1 fruit fly cellular context compared by ENCODE assay signal in the genomic region with DNA sequence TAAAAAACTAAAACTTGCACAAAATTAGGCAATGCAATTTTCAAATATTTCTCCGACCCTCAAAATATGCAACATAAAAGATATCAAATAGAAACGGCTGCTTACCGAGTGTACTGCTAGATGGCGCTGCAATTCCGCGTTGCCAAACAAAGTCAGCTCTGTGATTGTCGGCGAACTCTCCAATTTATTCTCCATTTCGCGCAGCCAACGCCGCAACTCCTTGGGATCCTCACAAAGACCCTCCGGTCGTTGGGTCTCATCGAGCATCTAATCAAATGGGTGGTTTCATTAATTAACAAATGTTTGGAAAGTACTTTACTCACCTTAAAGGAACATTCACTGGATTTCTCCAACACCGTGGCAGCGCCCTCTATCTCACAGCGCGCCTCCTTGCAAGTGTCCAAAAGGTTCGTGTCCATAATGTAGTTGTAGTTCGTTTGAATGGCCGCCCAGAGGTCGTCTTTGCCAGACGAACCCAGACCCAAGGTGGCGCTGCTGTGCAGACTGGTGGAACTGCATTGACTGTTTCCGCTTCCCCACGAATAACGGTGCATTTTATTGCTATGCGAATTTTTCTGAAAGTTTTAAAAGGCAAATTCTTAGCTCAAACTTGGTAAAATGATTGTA.
TF ChIP-seq lines count a peak whose summit lies in the region.

No protein-coding gene starts in this region.

TF ChIP-seq in whole organism, embryonic, 481 proteins besides CTCF, POLR2A, EP300 and RAD21 (continued from another document):
- TF ChIP-seq MTF-1 (GFP tag; optimal IDR thresholded peaks at IDR 0.05; lab: Kevin White, UChicago; ENCODE audit: borderline replicate concordance) (peak; percentile 88), fd102C (GFP tag; optimal IDR thresholded peaks at IDR 0.05; lab: Kevin White, UChicago) (peak; percentile 39), Ssrp (tag; optimal IDR thresholded peaks at IDR 0.05; lab: Kevin White, UChicago) (peak; percentile 56), Dp (GFP tag; optimal IDR thresholded peaks at IDR 0.05; lab: Kevin White, UChicago) (no peak), ind (GFP tag; optimal IDR thresholded peaks at IDR 0.05; lab: Kevin White, UChicago) (peak; percentile 81), eve (GFP tag; optimal IDR thresholded peaks at IDR 0.05; lab: Kevin White, UChicago) (no peak), Nf-YA (GFP tag; IDR thresholded peaks at IDR 0.05; lab: Robert Waterston, UW) (no peak), CG3847 (GFP tag; IDR thresholded peaks at IDR 0.05; lab: Robert Waterston, UW) (peak; percentile 75), sug (tag; optimal IDR thresholded peaks at IDR 0.05; lab: Kevin White, UChicago) (peak; percentile 66), odd (GFP tag; optimal IDR thresholded peaks at IDR 0.05; lab: Kevin White, UChicago) (peak; percentile 25), pb (GFP tag; optimal IDR thresholded peaks at IDR 0.05; lab: Kevin White, UChicago) (peak; percentile 77), Poxn (GFP tag; IDR thresholded peaks at IDR 0.05; lab: Robert Waterston, UW) (no peak), slp2 (GFP tag; optimal IDR thresholded peaks at IDR 0.05; lab: Kevin White, UChicago) (peak; percentile 82), CG2712 (tag; optimal IDR thresholded peaks at IDR 0.05; lab: Kevin White, UChicago) (peak; percentile 49), crol (GFP tag; IDR thresholded peaks at IDR 0.05; lab: Robert Waterston, UW) (no peak), Atf6 (GFP tag; IDR thresholded peaks at IDR 0.05; lab: Robert Waterston, UW) (no peak), Fer3 (tag; optimal IDR thresholded peaks at IDR 0.05; lab: Kevin White, UChicago) (peak; percentile 29), CG10979 (tag; optimal IDR thresholded peaks at IDR 0.05; lab: Kevin White, UChicago) (peak; percentile 35), peb (GFP tag; IDR thresholded peaks at IDR 0.05; lab: Robert Waterston, UW) (no peak), CG8478 (optimal IDR thresholded peaks at IDR 0.05; lab: Kevin White, UChicago) (peak; percentile 94), Six4 (GFP tag; optimal IDR thresholded peaks at IDR 0.05; lab: Kevin White, UChicago) (peak; percentile 55), grau (tag; optimal IDR thresholded peaks at IDR 0.05; lab: Kevin White, UChicago) (peak; percentile 65), CG6854 (GFP tag; optimal IDR thresholded peaks at IDR 0.05; lab: Kevin White, UChicago) (no peak), CG7357 (GFP tag; IDR thresholded peaks at IDR 0.05; lab: Robert Waterston, UW) (peak; percentile 46; the same call in 1 of the 3 replicates), Atf-2 (GFP tag; optimal IDR thresholded peaks at IDR 0.05; lab: Kevin White, UChicago) (peak; percentile 87), CG9876 (GFP tag; optimal IDR thresholded peaks at IDR 0.05; lab: Kevin White, UChicago) (peak; percentile 92), Lpt (GFP tag; optimal IDR thresholded peaks at IDR 0.05; lab: Kevin White, UChicago) (no peak), Gug (GFP tag; IDR thresholded peaks at IDR 0.05; lab: Robert Waterston, UW) (peak; percentile 90), BtbVII (GFP tag; optimal IDR thresholded peaks at IDR 0.05; lab: Kevin White, UChicago) (no peak), bbx (GFP tag; IDR thresholded peaks at IDR 0.05; lab: Robert Waterston, UW; ENCODE audit: partially characterized antibody) (no peak; the same call in 1 of the 2 replicates), hbn (GFP tag; IDR thresholded peaks at IDR 0.05; lab: Robert Waterston, UW; ENCODE audit: partially characterized antibody) (no peak), wek (GFP tag; optimal IDR thresholded peaks at IDR 0.05; lab: Kevin White, UChicago) (peak; percentile 62), Drgx (GFP tag; IDR thresholded peaks at IDR 0.05; lab: Robert Waterston, UW) (peak; percentile 7; the same call in 1 of the 2 replicates), tap (tag; optimal IDR thresholded peaks at IDR 0.05; lab: Kevin White, UChicago) (no peak), CG12942 (GFP tag; optimal IDR thresholded peaks at IDR 0.05; lab: Kevin White, UChicago) (peak; percentile 77), CG6254 (GFP tag; optimal IDR thresholded peaks at IDR 0.05; lab: Kevin White, UChicago) (no peak), CG18764 (GFP tag; optimal IDR thresholded peaks at IDR 0.05; lab: Kevin White, UChicago) (peak; percentile 76), B-H2 (GFP tag; optimal IDR thresholded peaks at IDR 0.05; lab: Kevin White, UChicago) (peak; percentile 24), CG12104 (GFP tag; optimal IDR thresholded peaks at IDR 0.05; lab: Kevin White, UChicago) (peak; percentile 32), hb (GFP tag; IDR thresholded peaks at IDR 0.05; lab: Robert Waterston, UW; ENCODE audit: partially characterized antibody) (no peak), dm (GFP tag; optimal IDR thresholded peaks at IDR 0.05; lab: Kevin White, UChicago) (peak; percentile 65), CG3995 (GFP tag; optimal IDR thresholded peaks at IDR 0.05; lab: Kevin White, UChicago) (peak; percentile 11), wor (GFP tag; IDR thresholded peaks at IDR 0.05; lab: Robert Waterston, UW) (0 out of 2 replicates have a peak, but pooled peaks have one; percentile 31), CG4360 (GFP tag; IDR thresholded peaks at IDR 0.05; lab: Robert Waterston, UW) (no peak), grn (GFP tag; optimal IDR thresholded peaks at IDR 0.05; lab: Kevin White, UChicago) (peak; percentile 18), CG8944 (GFP tag; optimal IDR thresholded peaks at IDR 0.05; lab: Kevin White, UChicago) (peak; percentile 90), pan (optimal IDR thresholded peaks at IDR 0.05; lab: Kevin White, UChicago) (no peak), pan (GFP tag; optimal IDR thresholded peaks at IDR 0.05 in 1 of 2, IDR thresholded peaks at IDR 0.05 in 1 of 2) (peak in 1 of 2 experiments; percentile 76), CG6689 (GFP tag; IDR thresholded peaks at IDR 0.05; lab: Robert Waterston, UW) (peak; percentile 41; the same call in 1 of the 2 replicates), Rx (GFP tag; IDR thresholded peaks at IDR 0.05; lab: Robert Waterston, UW) (peak; percentile 78), ranshi (GFP tag; IDR thresholded peaks at IDR 0.05; lab: Robert Waterston, UW) (peak; percentile 77; the same call in 1 of the 2 replicates), Eip74EF (GFP tag; optimal IDR thresholded peaks at IDR 0.05; lab: Kevin White, UChicago) (no peak), CG9215 (GFP tag; IDR thresholded peaks at IDR 0.05; lab: Robert Waterston, UW) (peak; percentile 65), Med (GFP tag; lab: Kevin White, UChicago) (peak; percentile 97), gem (tag; optimal IDR thresholded peaks at IDR 0.05; lab: Kevin White, UChicago) (peak; percentile 52), CG34224 (GFP tag; IDR thresholded peaks at IDR 0.05; lab: Robert Waterston, UW; ENCODE audit: partially characterized antibody) (no peak), shn (GFP tag; optimal IDR thresholded peaks at IDR 0.05; lab: Kevin White, UChicago) (peak; percentile 81), CG11723 (GFP tag; optimal IDR thresholded peaks at IDR 0.05; lab: Kevin White, UChicago) (peak; percentile 53), ssp (GFP tag; IDR thresholded peaks at IDR 0.05; lab: Robert Waterston, UW) (peak; percentile 67), CG15601 (tag; optimal IDR thresholded peaks at IDR 0.05; lab: Kevin White, UChicago) (peak; percentile 16), Rfx (GFP tag; IDR thresholded peaks at IDR 0.05; lab: Robert Waterston, UW) (peak; percentile 90), PHDP (tag; optimal IDR thresholded peaks at IDR 0.05; lab: Kevin White, UChicago) (peak; percentile 50), Usf (GFP tag; optimal IDR thresholded peaks at IDR 0.05; lab: Kevin White, UChicago) (peak; percentile 76), CG11247 (GFP tag; IDR thresholded peaks at IDR 0.05; lab: Robert Waterston, UW) (peak; percentile 78), CG18011 (GFP tag; optimal IDR thresholded peaks at IDR 0.05; lab: Kevin White, UChicago) (peak; percentile 7), trh (GFP tag; optimal IDR thresholded peaks at IDR 0.05; lab: Kevin White, UChicago) (peak; percentile 31), Fer2 (tag; optimal IDR thresholded peaks at IDR 0.05; lab: Kevin White, UChicago) (peak; percentile 18), Dek (tag; optimal IDR thresholded peaks at IDR 0.05; lab: Kevin White, UChicago) (peak; percentile 23)
TF ChIP-seq in whole organism, embryonic: peak in this region for 332.
